Worm (Caenorhabditis elegans) whole organism, L1 larva: ENCODE measurements around the gene cyp-32A1.
A peak's percentile ranks its signal among the peaks of the same experiment; 100 is the strongest.

ENCODE experiments used
- Y116A8C.19 ChIP-seq: sonication (generic microtip); optimal IDR thresholded peaks from 2 replicates; lab custom pipeline; 2016; ENCODE audit warnings: missing compliant biosample characterization, missing genetic modification characterization, borderline replicate concordance
- blmp-1 ChIP-seq: fragments of 150-350 bp; optimal IDR thresholded peaks from 2 replicates; lab custom pipeline; 2014; ENCODE audit warnings: missing biosample characterization, missing genetic modification characterization
- ces-1 ChIP-seq: fragments of 150-350 bp; optimal IDR thresholded peaks from 2 replicates; lab custom pipeline; 2014; ENCODE audit warnings: missing biosample characterization, missing genetic modification reagents, missing genetic modification characterization
- fos-1 ChIP-seq: fragments of 150-350 bp; optimal IDR thresholded peaks from 2 replicates; lab custom pipeline; 2014; ENCODE audit warnings: missing biosample characterization, missing genetic modification characterization
- jun-1 ChIP-seq: fragments of 150-350 bp; optimal IDR thresholded peaks from 2 replicates; lab custom pipeline; 2014; ENCODE audit warnings: missing biosample characterization, missing genetic modification reagents, missing genetic modification characterization
- lin-39 ChIP-seq: fragments of 150-350 bp; optimal IDR thresholded peaks from 2 replicates; lab custom pipeline; 2014; ENCODE audit warnings: missing biosample characterization, missing genetic modification reagents, missing genetic modification characterization
- lsy-2 ChIP-seq, 2 experiments: fragments of 150-350 bp; optimal IDR thresholded peaks; 2 replicates each; lab custom pipeline; 2014; ENCODE audit warnings: missing biosample characterization in 2 of 2, missing genetic modification characterization in 2 of 2
- tlp-1 ChIP-seq: fragments of 150-350 bp; optimal IDR thresholded peaks from 2 replicates; lab custom pipeline; 2014; ENCODE audit warnings: missing biosample characterization, missing genetic modification characterization

DNA sequence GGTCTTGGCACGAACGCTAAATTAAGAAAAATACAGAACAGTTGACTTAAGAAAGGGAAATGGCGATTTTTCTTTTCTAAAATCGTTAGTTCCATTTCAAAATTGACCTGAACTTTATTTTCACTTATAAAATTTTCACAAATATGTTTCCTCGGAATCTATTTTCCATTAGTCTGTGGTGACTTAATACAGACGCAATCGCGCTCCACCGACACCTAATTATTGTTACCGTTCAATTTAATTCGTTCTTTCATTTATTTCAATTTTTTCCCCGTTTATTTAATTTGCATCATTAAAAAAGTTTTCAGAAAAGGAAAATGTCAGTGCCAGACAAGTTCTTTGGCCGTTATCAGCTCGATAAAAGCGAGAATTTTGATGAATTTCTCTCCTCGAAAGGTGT lies 38.7 kb downstream of the cyp-32A1 start, which contains the start of gene lbp-4:
- TF ChIP-seq ces-1 (GFP tag; lab: Kevin White, UChicago) (no peak), blmp-1 (tag; lab: Kevin White, UChicago) (no peak), lin-39 (tag; lab: Kevin White, UChicago) (no peak), jun-1 (no peak), tlp-1 (tag; lab: Kevin White, UChicago) (no peak), Y116A8C.19 (tag; lab: Kevin White, UChicago) (no peak), fos-1 (tag; lab: Kevin White, UChicago) (no peak), lsy-2 (tag; optimal IDR thresholded peaks at IDR 0.05; lab: Kevin White, UChicago) (peak; percentile 1 to 81)
